Fruit fly (Drosophila melanogaster): ENCODE data around the gene ais.

The ais gene

DNA sequence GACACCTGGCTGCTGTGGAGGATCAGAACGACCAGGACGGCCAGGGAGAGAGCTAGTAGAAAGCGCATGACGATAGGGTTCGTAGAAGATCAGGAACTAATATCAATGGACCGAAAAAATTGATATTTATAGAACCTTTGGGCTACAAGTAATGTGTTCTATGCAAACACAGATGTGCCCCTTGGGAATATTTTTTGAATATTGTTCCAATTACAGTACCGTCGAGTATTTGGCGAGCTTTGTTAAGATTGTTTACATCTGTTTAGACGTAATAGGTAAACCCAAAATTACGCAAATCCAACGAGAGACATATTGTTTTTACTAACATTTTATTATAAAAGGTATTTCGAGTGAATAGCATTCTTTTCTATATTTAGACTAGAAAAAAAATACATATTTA lies 30.6 kb upstream of the ais start, which contains the start of gene CG32189:
CG32189 (minus strand) TSS at position 101 of the 400 bp plus-strand sequence.
- TF ChIP-seq Crg-1 (GFP tag; optimal IDR thresholded peaks at IDR 0.05): no peak
- no peak for TF ChIP-seq Hr96 (GFP tag; optimal IDR thresholded peaks at IDR 0.05)
- no peak for TF ChIP-seq toe (GFP tag; optimal IDR thresholded peaks at IDR 0.05)
- no peak for TF ChIP-seq bab1 (GFP tag; optimal IDR thresholded peaks at IDR 0.05)
- no peak for TF ChIP-seq ovo (GFP tag; optimal IDR thresholded peaks at IDR 0.05)
- TF ChIP-seq tj (GFP tag; optimal IDR thresholded peaks at IDR 0.05): no peak
- no peak for TF ChIP-seq cic (GFP tag; optimal IDR thresholded peaks at IDR 0.05)

DNA sequence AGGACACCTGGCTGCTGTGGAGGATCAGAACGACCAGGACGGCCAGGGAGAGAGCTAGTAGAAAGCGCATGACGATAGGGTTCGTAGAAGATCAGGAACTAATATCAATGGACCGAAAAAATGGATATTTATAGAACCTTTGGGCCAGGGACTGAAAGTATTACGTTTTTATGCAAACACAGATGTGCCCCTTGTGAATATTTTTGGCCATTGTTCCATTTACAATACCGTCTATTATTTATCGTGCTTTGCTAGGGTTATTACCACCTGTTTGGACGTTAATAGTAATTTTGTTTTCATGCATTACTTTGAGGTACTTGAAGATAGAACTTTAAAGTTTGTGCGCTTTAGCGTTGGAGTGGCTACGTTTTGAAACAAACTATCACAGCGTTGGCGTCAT lies 29.0 kb upstream of the ais start, which contains the start of gene CG32188:
CG32188 (minus strand) TSS at position 101 of the 400 bp plus-strand sequence.
- TF ChIP-seq CG7101 (tag; optimal IDR thresholded peaks at IDR 0.05): no peak
- TF ChIP-seq cnc (optimal IDR thresholded peaks at IDR 0.05): no peak
- TF ChIP-seq Hr96 (GFP tag; optimal IDR thresholded peaks at IDR 0.05): no peak
- TF ChIP-seq CG14711 (tag; optimal IDR thresholded peaks at IDR 0.05): no peak
- no peak for TF ChIP-seq kay (GFP tag; ENCODE audit: borderline replicate concordance)
- no peak for TF ChIP-seq bab1 (GFP tag; optimal IDR thresholded peaks at IDR 0.05)
- no peak for TF ChIP-seq ovo (GFP tag; optimal IDR thresholded peaks at IDR 0.05)

dm6 chr3L:17822784-17823383 lies 18.4 kb upstream of the ais start, which contains the start of the genes Ir75c and Grd:
Gene Ir75c (minus strand): TSS chr3L:17822834.
Gene Grd (plus strand): TSS chr3L:17823333.
- no peak for TF ChIP-seq CG14711 (tag; optimal IDR thresholded peaks at IDR 0.05)

DNA sequence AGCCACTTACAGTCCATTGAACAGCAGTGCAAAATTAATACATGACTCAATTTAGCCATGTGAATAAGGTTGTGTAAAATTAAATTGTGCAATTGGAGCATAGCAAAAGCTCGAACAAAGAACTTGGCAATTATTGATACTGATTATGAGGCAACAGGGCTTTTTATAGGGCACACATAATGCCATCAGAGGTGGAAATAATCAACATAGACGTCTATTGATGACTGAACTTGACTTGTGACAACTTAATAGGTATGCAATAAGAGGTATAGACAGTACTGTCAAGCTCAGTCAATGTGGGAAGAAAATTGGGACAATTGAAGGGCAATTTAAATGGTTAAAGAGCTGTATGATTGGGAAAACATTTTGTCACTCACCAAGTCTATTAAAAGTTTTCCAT lies 15.6 kb upstream of the ais start, which contains the start of gene Ir75b:
Ir75b (minus strand) TSS at position 101 of the 400 bp plus-strand sequence.
- no peak for TF ChIP-seq pad (GFP tag; optimal IDR thresholded peaks at IDR 0.05)

dm6 chr3L:17817821-17818220 lies 13.3 kb upstream of the ais start, which contains the start of gene Ir75a:
Gene Ir75a (minus strand): TSS chr3L:17817921.
- no peak for TF ChIP-seq cnc (optimal IDR thresholded peaks at IDR 0.05)
- no peak for TF ChIP-seq CG33017 (tag; optimal IDR thresholded peaks at IDR 0.05)
- no peak for TF ChIP-seq Mnt (GFP tag; optimal IDR thresholded peaks at IDR 0.05)
- no peak for TF ChIP-seq CG14711 (tag; optimal IDR thresholded peaks at IDR 0.05)
- TF ChIP-seq bab1 (GFP tag; optimal IDR thresholded peaks at IDR 0.05): no peak
- TF ChIP-seq Crg-1 (GFP tag; optimal IDR thresholded peaks at IDR 0.05): no peak
- TF ChIP-seq CG11617 (GFP tag; optimal IDR thresholded peaks at IDR 0.05): no peak
- no peak for TF ChIP-seq Clk (GFP tag; optimal IDR thresholded peaks at IDR 0.05)
- no peak for TF ChIP-seq toe (GFP tag; optimal IDR thresholded peaks at IDR 0.05)

dm6 chr3L:17814036-17814435 lies 9.5 kb upstream of the ais start, which contains the start of gene Cln3:
Gene Cln3 (minus strand): TSS chr3L:17814119.
- peak; percentile 82 for TF ChIP-seq cic (GFP tag; optimal IDR thresholded peaks at IDR 0.05)
- TF ChIP-seq CG12768 (GFP tag; optimal IDR thresholded peaks at IDR 0.05): peak; percentile 74
- peak; percentile 72 for TF ChIP-seq CG7045 (GFP tag; optimal IDR thresholded peaks at IDR 0.05)
- TF ChIP-seq bab1 (GFP tag; optimal IDR thresholded peaks at IDR 0.05): no peak
- no peak for TF ChIP-seq Clk (GFP tag; optimal IDR thresholded peaks at IDR 0.05)
- peak; percentile 37 for TF ChIP-seq toe (GFP tag; optimal IDR thresholded peaks at IDR 0.05)
- peak; percentile 8 for TF ChIP-seq Mnt (GFP tag; optimal IDR thresholded peaks at IDR 0.05)
- no peak for TF ChIP-seq ovo (GFP tag; optimal IDR thresholded peaks at IDR 0.05)
- peak; percentile 32 for TF ChIP-seq CG7101 (tag; optimal IDR thresholded peaks at IDR 0.05)
- TF ChIP-seq kay (GFP tag; ENCODE audit: borderline replicate concordance): peak; percentile 6
- peak; percentile 79 for TF ChIP-seq CG33017 (tag; optimal IDR thresholded peaks at IDR 0.05)
- TF ChIP-seq CG5204 (GFP tag; optimal IDR thresholded peaks at IDR 0.05): peak; percentile 48
- TF ChIP-seq pad (GFP tag; optimal IDR thresholded peaks at IDR 0.05): peak; percentile 41
- peak; percentile 21 for TF ChIP-seq tj (GFP tag; optimal IDR thresholded peaks at IDR 0.05)
- TF ChIP-seq Crg-1 (GFP tag; optimal IDR thresholded peaks at IDR 0.05): no peak
- TF ChIP-seq cnc (optimal IDR thresholded peaks at IDR 0.05): no peak
- no peak for TF ChIP-seq CG1620 (GFP tag; optimal IDR thresholded peaks at IDR 0.05)
- peak; percentile 6 for TF ChIP-seq CG11617 (GFP tag; optimal IDR thresholded peaks at IDR 0.05)
- TF ChIP-seq Hr96 (GFP tag; optimal IDR thresholded peaks at IDR 0.05): peak; percentile 32
- no peak for TF ChIP-seq CG14711 (tag; optimal IDR thresholded peaks at IDR 0.05)

DNA sequence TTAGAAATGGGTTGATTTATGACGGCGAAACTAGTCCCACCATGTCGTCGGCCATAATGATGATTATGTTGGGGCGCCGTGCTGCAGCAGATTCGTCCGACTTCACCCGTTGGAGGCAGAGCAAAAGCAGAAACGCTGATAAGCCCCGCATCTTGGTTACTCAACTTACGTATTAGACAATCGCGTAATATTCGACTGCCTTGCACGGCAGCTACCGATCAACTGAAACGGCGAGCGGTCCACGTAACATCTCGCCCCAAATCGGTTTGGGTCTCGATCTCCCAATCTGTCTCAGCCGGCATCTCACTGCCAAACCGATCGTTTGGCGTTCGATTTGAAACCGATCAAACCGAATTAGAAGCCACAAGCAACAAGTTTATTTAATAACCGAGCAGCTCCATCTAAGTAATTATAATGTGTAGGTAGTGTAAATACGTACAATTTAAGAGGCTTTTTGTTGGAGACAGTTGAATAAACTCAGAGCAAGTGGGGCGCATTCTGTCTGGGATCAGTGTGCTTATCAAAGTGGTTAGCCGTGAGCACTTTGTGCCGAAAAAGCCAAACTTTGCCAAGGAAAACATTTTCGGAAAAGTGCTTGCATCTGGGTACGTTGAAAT lies 4.2 kb upstream of the ais start, which contains the start of gene CG32191:
CG32191 (minus strand) TSS at position 550 of the 617 bp plus-strand sequence.
- TF ChIP-seq CG14711 (tag; optimal IDR thresholded peaks at IDR 0.05) (no peak), CG1620 (GFP tag; optimal IDR thresholded peaks at IDR 0.05) (no peak), cic (GFP tag; optimal IDR thresholded peaks at IDR 0.05) (no peak), CG7045 (GFP tag; optimal IDR thresholded peaks at IDR 0.05) (no peak), Hr96 (GFP tag; optimal IDR thresholded peaks at IDR 0.05) (no peak), tj (GFP tag; optimal IDR thresholded peaks at IDR 0.05) (no peak), cnc (optimal IDR thresholded peaks at IDR 0.05) (no peak), Mnt (GFP tag; optimal IDR thresholded peaks at IDR 0.05) (no peak), CG7101 (tag; optimal IDR thresholded peaks at IDR 0.05) (no peak), kay (GFP tag; ENCODE audit: borderline replicate concordance) (no peak), CG5204 (GFP tag; optimal IDR thresholded peaks at IDR 0.05) (no peak), CG33017 (tag; optimal IDR thresholded peaks at IDR 0.05) (no peak), CG11617 (GFP tag; optimal IDR thresholded peaks at IDR 0.05) (no peak)
